Worm (Caenorhabditis elegans) whole organism, L4/young adult: ENCODE measurements around the gene srx-119.

Experiments
- dao-5 ChIP-seq: sonication (generic microtip); optimal IDR thresholded peaks from 2 replicates; lab custom pipeline; 2016; ENCODE audit warnings: missing genotype, missing genetic modification characterization, moderate library complexity, missing compliant biosample characterization
- him-1 ChIP-seq: sonication (generic microtip); optimal IDR thresholded peaks from 2 replicates; lab custom pipeline; 2016; ENCODE audit warnings: missing genotype, missing genetic modification reagents, missing genetic modification characterization, missing compliant biosample characterization

- TF ChIP-seq dao-5 (tag; lab: Kevin White, UChicago) = no peak
- no peak for TF ChIP-seq him-1 (tag; lab: Kevin White, UChicago)
These were observed 47.2 kb upstream of the srx-119 start, which contains the start of gene arrd-9 for ce11 chrII:12480811-12481210.
